Worm (Caenorhabditis elegans) whole organism, midembryonic: ENCODE data around the gene lips-8.

Experiments used
- T22C8.4 ChIP-seq: fragments of 200-800 bp; sonication (Bioruptor generic); IDR thresholded peaks from 2 replicates; pipeline ENCODE4 v1.3.6; 2022; ENCODE audit warnings: missing genetic modification characterization, missing compliant biosample characterization
- cog-1 ChIP-seq: sonication (generic microtip); optimal IDR thresholded peaks from 2 replicates; lab custom pipeline; 2016; ENCODE audit warnings: missing genetic modification characterization, missing compliant biosample characterization
- flt-1 ChIP-seq: fragments of 200-800 bp; sonication (Bioruptor generic); IDR thresholded peaks from 2 replicates; pipeline ENCODE4 v1.3.6; 2022; ENCODE audit warnings: missing genetic modification characterization, missing compliant biosample characterization
- klf-2 ChIP-seq: fragments of 200-800 bp; sonication (Bioruptor generic); conservative IDR thresholded peaks from 2 replicates; pipeline ENCODE4 v1.3.6; 2022; ENCODE audit warnings: missing genetic modification reagents, missing genetic modification characterization, missing compliant biosample characterization
- med-1 ChIP-seq: sonication (generic microtip); optimal IDR thresholded peaks from 2 replicates; lab custom pipeline; 2017; ENCODE audit warnings: missing genetic modification characterization, mild to moderate bottlenecking, missing compliant biosample characterization, antibody characterized with exemption, missing genetic modification reagents; ENCODE audit not compliant: insufficient read depth
- ref-1 ChIP-seq: fragments of 200-800 bp; sonication (Bioruptor generic); conservative IDR thresholded peaks from 2 replicates; pipeline ENCODE4 v1.3.6; 2022; ENCODE audit warnings: missing genetic modification reagents, missing genetic modification characterization, missing compliant biosample characterization
- tab-1 ChIP-seq: fragments of 200-800 bp; sonication (Bioruptor generic); IDR thresholded peaks from 2 replicates; pipeline ENCODE4 v1.3.6; 2022; ENCODE audit warnings: missing genetic modification characterization, missing compliant biosample characterization
- ztf-23 ChIP-seq: fragments of 200-800 bp; sonication (Bioruptor generic); IDR thresholded peaks from 2 replicates; pipeline ENCODE4 v1.3.6; 2022; ENCODE audit warnings: missing genetic modification reagents, missing genetic modification characterization, missing compliant biosample characterization
- ztf-29 ChIP-seq: fragments of 200-800 bp; sonication (Bioruptor generic); IDR thresholded peaks from 2 replicates; pipeline ENCODE4 v1.3.6; 2022; ENCODE audit warnings: missing genetic modification reagents, missing genetic modification characterization, missing compliant biosample characterization

lips-8 gene

DNA sequence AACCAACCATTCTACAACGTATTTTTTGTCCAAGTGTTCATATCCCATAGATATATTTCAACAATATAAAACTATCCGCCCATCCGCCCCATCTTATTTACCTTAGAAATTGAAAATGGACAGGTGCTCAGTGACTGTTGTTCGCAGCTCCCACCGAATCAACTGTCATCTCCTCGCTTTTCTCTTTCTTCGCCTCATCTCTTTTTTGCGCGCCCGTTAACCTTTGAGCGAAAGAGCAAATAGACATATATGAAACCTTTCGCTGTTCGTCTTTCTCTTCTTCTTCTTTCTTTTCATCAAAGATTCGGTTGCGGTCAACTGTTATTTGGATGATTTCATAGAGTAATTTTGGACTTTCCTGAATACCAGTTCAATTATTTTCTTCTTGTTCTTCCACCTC is 22.6 kb upstream of the lips-8 start, which contains the start of gene sssh-1:
Gene sssh-1, plus strand, starts transcription at position 301 of the 400 bp plus-strand sequence.
- TF ChIP-seq T22C8.4 (no peak), klf-2 (GFP tag; lab: Robert Waterston, UW) (no peak), flt-1 (GFP tag; lab: Robert Waterston, UW) (no peak), tab-1 (GFP tag; lab: Robert Waterston, UW) (no peak), cog-1 (tag; lab: Kevin White, UChicago) (no peak), med-1 (GFP tag; lab: Kevin White, UChicago) (no peak), ref-1 (GFP tag; lab: Robert Waterston, UW) (no peak)

DNA sequence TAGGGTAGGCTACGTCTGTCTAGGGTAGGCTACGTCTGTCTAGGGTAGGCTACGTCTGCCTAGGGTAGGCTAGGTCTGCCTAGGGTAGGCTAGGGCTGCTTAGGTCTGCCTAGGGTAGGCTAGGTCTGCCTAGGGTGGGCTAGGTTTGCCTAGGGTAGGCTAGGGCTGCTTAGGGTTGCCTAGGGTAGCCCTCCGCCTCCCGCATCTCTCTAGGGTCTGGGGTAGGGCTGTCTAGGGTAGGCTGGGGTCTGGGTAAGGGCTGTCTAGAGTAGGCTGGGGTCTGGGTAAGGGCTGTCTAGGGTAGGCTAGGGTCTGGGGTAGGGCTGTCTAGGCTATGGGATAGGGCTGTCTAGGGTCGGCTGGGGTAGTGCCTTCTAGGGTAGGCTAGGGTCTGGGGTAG is 20.6 kb upstream of the lips-8 start:
- TF ChIP-seq med-1 (GFP tag; lab: Kevin White, UChicago), result no peak
- TF ChIP-seq tab-1 (GFP tag; lab: Robert Waterston, UW), result no peak
- TF ChIP-seq T22C8.4, result no peak
- no peak for TF ChIP-seq cog-1 (tag; lab: Kevin White, UChicago)
- TF ChIP-seq ztf-23, result no peak
- no peak for TF ChIP-seq flt-1 (GFP tag; lab: Robert Waterston, UW)
- no peak for TF ChIP-seq ztf-29 (GFP tag; lab: Robert Waterston, UW)
- TF ChIP-seq ref-1 (GFP tag; lab: Robert Waterston, UW), result no peak
- no peak for TF ChIP-seq klf-2 (GFP tag; lab: Robert Waterston, UW)

DNA sequence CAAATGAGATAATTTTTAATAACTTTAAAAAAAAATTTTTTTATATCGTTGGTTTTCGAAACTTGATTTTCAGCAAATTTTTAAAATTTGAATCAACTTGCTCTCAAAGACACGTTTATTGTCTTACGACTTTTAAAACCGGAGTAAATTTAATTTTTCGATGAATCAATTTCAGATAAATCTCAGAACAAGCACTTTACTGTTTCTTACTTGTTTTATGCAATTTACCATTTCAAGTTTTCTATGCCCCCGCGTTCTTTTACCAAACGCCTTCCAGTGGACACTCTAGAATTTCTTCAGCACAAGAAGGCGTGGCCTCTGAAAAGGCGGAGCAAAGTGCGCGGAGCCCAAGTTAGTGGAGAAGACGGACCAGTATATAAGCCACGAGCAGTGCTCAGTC is 17.2 kb upstream of the lips-8 start, which contains the start of gene flp-8:
Gene flp-8, plus strand, starts transcription at position 301 of the 400 bp plus-strand sequence.
- no peak for TF ChIP-seq klf-2 (GFP tag; lab: Robert Waterston, UW)
- no peak for TF ChIP-seq ref-1 (GFP tag; lab: Robert Waterston, UW)
- TF ChIP-seq ztf-29 (GFP tag; lab: Robert Waterston, UW), result no peak
- TF ChIP-seq ztf-23, result no peak
- TF ChIP-seq T22C8.4, result no peak
- no peak for TF ChIP-seq cog-1 (tag; lab: Kevin White, UChicago)
- TF ChIP-seq med-1 (GFP tag; lab: Kevin White, UChicago), result no peak
- no peak for TF ChIP-seq tab-1 (GFP tag; lab: Robert Waterston, UW)
- TF ChIP-seq flt-1 (GFP tag; lab: Robert Waterston, UW), result no peak

DNA sequence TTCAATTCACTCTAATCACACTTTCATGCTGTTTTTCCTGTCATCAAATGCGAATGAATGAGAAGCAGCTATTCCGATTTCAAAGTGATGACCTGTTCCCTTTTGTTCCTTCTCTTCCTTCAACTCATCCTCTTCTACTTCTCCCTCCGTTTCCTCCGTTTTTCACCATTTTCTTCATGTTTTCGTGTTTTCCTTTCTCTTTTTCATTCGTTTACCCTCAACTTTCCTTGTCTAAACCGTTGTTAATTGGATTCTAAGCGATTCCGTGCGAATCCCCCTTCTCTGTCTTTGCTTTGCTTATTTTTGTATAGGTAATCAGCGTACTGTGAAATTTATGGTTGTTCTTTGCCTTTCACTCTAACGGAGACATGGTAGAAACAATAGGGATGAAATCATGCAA is 12.4 kb upstream of the lips-8 start:
- TF ChIP-seq ztf-29 (GFP tag; lab: Robert Waterston, UW), result no peak
- TF ChIP-seq ref-1 (GFP tag; lab: Robert Waterston, UW), result no peak
- TF ChIP-seq cog-1 (tag; lab: Kevin White, UChicago), result no peak
- no peak for TF ChIP-seq ztf-23
- TF ChIP-seq klf-2 (GFP tag; lab: Robert Waterston, UW), result no peak
- no peak for TF ChIP-seq tab-1 (GFP tag; lab: Robert Waterston, UW)
- TF ChIP-seq med-1 (GFP tag; lab: Kevin White, UChicago), result no peak
- TF ChIP-seq flt-1 (GFP tag; lab: Robert Waterston, UW), result no peak
- TF ChIP-seq T22C8.4, result no peak

DNA sequence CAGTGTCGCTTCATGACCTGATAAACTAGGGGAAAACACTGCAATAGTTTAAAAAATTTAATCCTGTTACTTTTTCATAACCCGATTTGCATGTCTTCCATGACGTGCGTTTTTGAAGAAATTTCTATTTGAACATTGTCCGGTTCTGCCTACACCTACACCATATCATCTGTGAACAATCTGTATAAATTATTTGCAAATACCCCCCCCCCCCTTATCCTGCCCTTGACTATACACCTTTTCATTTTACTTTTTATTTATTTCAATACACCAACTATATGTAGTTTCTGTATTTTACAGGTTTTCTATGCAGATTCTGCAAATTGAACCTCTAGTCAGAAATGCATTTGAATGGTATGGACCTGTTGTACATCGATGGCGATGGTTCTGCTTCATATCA is 10.1 kb upstream of the lips-8 start, which contains the start of gene daf-6:
Gene daf-6, plus strand, starts transcription at position 301 of the 400 bp plus-strand sequence.
- TF ChIP-seq ztf-29 (GFP tag; lab: Robert Waterston, UW) (no peak), tab-1 (GFP tag; lab: Robert Waterston, UW) (no peak), cog-1 (tag; lab: Kevin White, UChicago) (no peak), ref-1 (GFP tag; lab: Robert Waterston, UW) (no peak)

DNA sequence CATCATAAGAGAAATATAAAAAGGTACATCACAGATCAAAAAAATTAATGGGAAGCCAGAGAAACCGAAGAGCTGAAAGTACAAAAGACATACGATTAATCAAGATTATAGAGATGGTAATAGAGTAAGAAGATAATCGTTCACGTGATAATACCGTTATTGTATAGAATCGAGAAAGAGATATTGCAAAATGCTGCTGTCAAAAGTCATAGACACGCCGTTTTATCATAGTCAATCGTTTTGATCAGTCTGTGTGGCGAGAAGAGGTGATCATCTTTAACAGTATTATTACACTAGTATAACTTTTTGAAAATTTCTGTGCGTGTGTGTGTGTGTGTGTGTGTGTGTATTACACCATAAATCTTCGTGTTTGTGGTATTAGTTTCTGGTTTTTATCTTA is 3.9 kb upstream of the lips-8 start:
- TF ChIP-seq ztf-29 (GFP tag; lab: Robert Waterston, UW) (no peak), tab-1 (GFP tag; lab: Robert Waterston, UW) (no peak), ztf-23 (no peak), klf-2 (GFP tag; lab: Robert Waterston, UW) (no peak), med-1 (GFP tag; lab: Kevin White, UChicago) (no peak), T22C8.4 (no peak), cog-1 (tag; lab: Kevin White, UChicago) (no peak), ref-1 (GFP tag; lab: Robert Waterston, UW) (no peak), flt-1 (GFP tag; lab: Robert Waterston, UW) (no peak)

DNA sequence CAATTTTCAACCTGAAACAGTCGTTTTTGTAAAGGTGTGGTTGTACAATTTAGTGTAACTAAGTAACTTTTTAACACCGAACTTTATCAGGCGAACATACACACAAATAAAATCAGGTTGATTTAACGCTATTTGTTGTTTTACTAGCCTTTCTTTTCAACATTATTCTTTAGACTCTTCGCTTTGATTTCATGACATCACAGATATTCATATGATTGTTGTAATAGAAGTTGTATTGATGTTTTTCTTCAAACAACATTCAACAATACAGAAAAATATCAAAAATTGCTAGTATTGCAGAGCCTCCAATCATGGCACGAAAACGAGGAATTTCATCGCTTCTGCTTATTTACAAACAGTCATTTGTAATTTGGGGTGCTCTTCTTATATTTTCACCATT is 3.5 kb upstream of the lips-8 start, which contains the start of gene nac-1:
Gene nac-1, plus strand, starts transcription at position 301 of the 400 bp plus-strand sequence.
- TF ChIP-seq cog-1 (tag; lab: Kevin White, UChicago) (no peak), klf-2 (GFP tag; lab: Robert Waterston, UW) (no peak), tab-1 (GFP tag; lab: Robert Waterston, UW) (no peak), ztf-29 (GFP tag; lab: Robert Waterston, UW) (no peak), T22C8.4 (no peak), med-1 (GFP tag; lab: Kevin White, UChicago) (no peak)

DNA sequence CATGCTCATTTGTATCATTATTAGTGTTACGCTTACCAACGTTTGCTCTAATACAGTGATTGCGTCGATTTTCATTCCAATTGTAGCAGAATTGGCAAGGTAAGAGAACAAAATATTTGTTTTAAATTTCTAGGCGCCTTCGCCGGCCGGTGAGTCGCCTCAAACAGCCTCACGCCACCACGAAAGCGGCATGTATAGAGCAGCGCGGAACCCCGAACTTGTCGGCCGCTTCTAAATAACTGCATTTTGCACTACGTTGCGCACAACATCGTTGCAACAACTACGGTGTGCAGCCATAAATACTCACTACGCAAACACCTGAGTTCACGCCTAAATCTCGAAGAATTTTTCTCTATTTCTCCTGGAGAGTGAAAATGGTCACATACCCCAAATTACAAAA is 1.1 kb upstream of the lips-8 start:
- TF ChIP-seq tab-1 (GFP tag; lab: Robert Waterston, UW), result no peak

DNA sequence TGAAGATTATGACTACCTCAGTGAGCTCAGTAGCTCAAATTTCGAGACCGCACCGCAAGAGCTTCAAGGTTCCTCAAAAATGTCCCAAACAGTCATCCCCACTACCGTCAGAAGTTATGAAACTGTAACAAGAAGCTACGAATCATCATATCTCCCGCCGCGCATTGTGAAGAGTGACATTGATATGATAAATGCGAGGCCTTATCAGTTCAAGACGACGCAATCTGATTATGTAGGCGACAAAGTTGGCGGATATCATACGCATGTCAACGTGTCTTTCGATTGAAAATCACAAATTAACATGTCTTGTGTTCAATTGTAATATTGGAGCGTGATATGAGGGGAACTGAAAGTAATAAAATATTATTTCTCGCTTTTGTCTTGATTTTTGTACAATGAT is 2.2 kb downstream of the lips-8 start:
- TF ChIP-seq T22C8.4 (no peak), ztf-23 (no peak), tab-1 (GFP tag; lab: Robert Waterston, UW) (no peak), ztf-29 (GFP tag; lab: Robert Waterston, UW) (no peak), flt-1 (GFP tag; lab: Robert Waterston, UW) (no peak), klf-2 (GFP tag; lab: Robert Waterston, UW) (no peak), ref-1 (GFP tag; lab: Robert Waterston, UW) (no peak), cog-1 (tag; lab: Kevin White, UChicago) (no peak), med-1 (GFP tag; lab: Kevin White, UChicago) (no peak)

DNA sequence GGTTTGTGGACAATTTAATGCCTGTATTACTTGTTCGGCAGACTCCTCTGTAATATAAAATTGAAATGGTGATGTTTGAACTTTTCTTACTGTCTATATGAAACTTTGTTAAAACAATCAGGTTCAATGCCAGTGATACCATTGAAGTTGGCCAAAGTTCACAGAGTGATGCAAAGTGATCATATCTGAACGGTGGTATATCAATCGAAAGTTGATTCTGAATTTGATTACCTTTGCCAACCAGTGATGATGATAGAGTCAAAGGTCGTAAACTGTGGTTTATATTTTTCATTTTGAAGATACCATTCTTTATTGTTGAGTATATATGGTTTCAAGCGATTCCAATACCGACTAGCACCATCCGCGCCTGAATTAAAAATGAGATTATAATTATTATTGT is 5.1 kb downstream of the lips-8 start:
- TF ChIP-seq med-1 (GFP tag; lab: Kevin White, UChicago) (no peak), tab-1 (GFP tag; lab: Robert Waterston, UW) (no peak), T22C8.4 (no peak), ref-1 (GFP tag; lab: Robert Waterston, UW) (no peak)
